Fruit fly (Drosophila melanogaster) whole organism, embryonic: ENCODE data around the gene mTerf3.

Source experiments
- Atf6 ChIP-seq: fragments of 200-800 bp; sonication (Bioruptor generic); IDR thresholded peaks from 2 replicates; pipeline ENCODE4 v1.3.6; 2022; ENCODE audit warnings: missing biosample characterization, missing genetic modification characterization
- BtbVII ChIP-seq: fragments of 200-800 bp; sonication (Bioruptor generic); optimal IDR thresholded peaks from 3 replicates; lab custom pipeline; 2017; ENCODE audit warnings: missing biosample characterization, mild to moderate bottlenecking, missing genetic modification characterization
- CG10274 ChIP-seq: fragments of 200-800 bp; sonication (Bioruptor generic); optimal IDR thresholded peaks from 3 replicates; lab custom pipeline; 2017; ENCODE audit warnings: missing biosample characterization, mild to moderate bottlenecking, missing genetic modification characterization
- CG10366 ChIP-seq: fragments of 200-800 bp; sonication (Bioruptor generic); IDR thresholded peaks from 2 replicates; pipeline ENCODE4 v1.3.6; 2022; ENCODE audit warnings: missing biosample characterization, missing genetic modification characterization
- CG11085 ChIP-seq: fragments of 200-800 bp; sonication (Bioruptor generic); IDR thresholded peaks from 2 replicates; pipeline ENCODE4 v1.3.6; 2022; ENCODE audit warnings: missing biosample characterization, missing genetic modification characterization
- CG14441 ChIP-seq: fragments of 200-800 bp; sonication (Bioruptor generic); IDR thresholded peaks from 2 replicates; pipeline ENCODE4 v1.3.6; 2022; ENCODE audit warnings: missing biosample characterization, missing genetic modification characterization
- CG15601 ChIP-seq: fragments of 200-800 bp; sonication (Bioruptor generic); optimal IDR thresholded peaks from 3 replicates; lab custom pipeline; 2019; ENCODE audit warnings: missing biosample characterization, mild to moderate bottlenecking, missing genetic modification characterization, moderate library complexity
- CG18599 ChIP-seq: fragments of 200-800 bp; sonication (Bioruptor generic); optimal IDR thresholded peaks from 3 replicates; lab custom pipeline; 2017; ENCODE audit warnings: missing biosample characterization, missing genetic modification characterization, mild to moderate bottlenecking, moderate library complexity, missing genetic modification reagents
- CG2120 ChIP-seq: fragments of 200-800 bp; sonication (Bioruptor generic); optimal IDR thresholded peaks from 3 replicates; lab custom pipeline; 2016; ENCODE audit warnings: missing biosample characterization, missing genetic modification characterization
- CG33557 ChIP-seq: fragments of 200-800 bp; sonication (Bioruptor generic); optimal IDR thresholded peaks from 2 replicates; lab custom pipeline; 2019; ENCODE audit warnings: missing biosample characterization, mild to moderate bottlenecking, missing genetic modification characterization, moderate library complexity
- CG4617 ChIP-seq: fragments of 200-800 bp; sonication (Bioruptor generic); optimal IDR thresholded peaks from 3 replicates; lab custom pipeline; 2016; ENCODE audit warnings: missing biosample characterization, missing genetic modification characterization, borderline replicate concordance
- CG7556 ChIP-seq: fragments of 200-800 bp; sonication (Bioruptor generic); optimal IDR thresholded peaks from 2 replicates; lab custom pipeline; 2017; ENCODE audit warnings: missing biosample characterization, mild to moderate bottlenecking, missing genetic modification characterization
- CG8089 ChIP-seq: fragments of 200-800 bp; sonication (Bioruptor generic); optimal IDR thresholded peaks from 3 replicates; lab custom pipeline; 2016; ENCODE audit warnings: missing biosample characterization, missing genetic modification characterization
- CG9876 ChIP-seq: fragments of 200-800 bp; sonication (Bioruptor generic); optimal IDR thresholded peaks from 2 replicates; lab custom pipeline; 2016; ENCODE audit warnings: missing biosample characterization, missing genetic modification characterization
- Dll ChIP-seq: fragments of 200-800 bp; sonication (Bioruptor generic); IDR thresholded peaks from 4 replicates; pipeline ENCODE4 v1.3.6; 2022; ENCODE audit warnings: missing biosample characterization, missing genetic modification characterization; ENCODE audit not compliant: partially characterized antibody
- Doc2 ChIP-seq: fragments of 200-800 bp; sonication (Bioruptor generic); IDR thresholded peaks from 2 replicates; pipeline ENCODE4 v1.3.6; 2022; ENCODE audit warnings: missing biosample characterization, missing genetic modification characterization
- Drgx ChIP-seq: fragments of 200-800 bp; sonication (Bioruptor generic); IDR thresholded peaks from 2 replicates; pipeline ENCODE4 v1.3.6; 2022; ENCODE audit warnings: missing biosample characterization, missing genetic modification characterization
- Gug ChIP-seq: fragments of 200-800 bp; sonication (Bioruptor generic); IDR thresholded peaks from 4 replicates; pipeline ENCODE4 v1.3.6; 2022; ENCODE audit warnings: missing biosample characterization, missing genetic modification characterization
- HmgZ ChIP-seq: fragments of 200-800 bp; sonication (Bioruptor generic); optimal IDR thresholded peaks from 2 replicates; lab custom pipeline; 2018; ENCODE audit warnings: missing biosample characterization, mild to moderate bottlenecking, missing genetic modification characterization
- Hr51 ChIP-seq, 2 experiments: fragments of 200-800 bp; sonication (Bioruptor generic); optimal IDR thresholded peaks; 2 replicates in 1 of 2; 3 replicates in 1 of 2; lab custom pipeline; 2016 to 2018; ENCODE audit warnings: missing biosample characterization in 2 of 2, missing genetic modification characterization in 2 of 2, mild to moderate bottlenecking in 1 of 2, moderate library complexity in 1 of 2
- Jarid2 ChIP-seq: fragments of 200-800 bp; sonication (Bioruptor generic); optimal IDR thresholded peaks from 3 replicates; lab custom pipeline; 2017; ENCODE audit warnings: mild to moderate bottlenecking, missing biosample characterization, missing genetic modification reagents, missing genetic modification characterization
- Mad ChIP-seq: fragments of 200-800 bp; sonication (Bioruptor generic); optimal IDR thresholded peaks from 2 replicates; lab custom pipeline; 2016; ENCODE audit warnings: missing biosample characterization, missing genetic modification characterization
- Max ChIP-seq: fragments of 200-800 bp; sonication (Bioruptor generic); optimal IDR thresholded peaks from 2 replicates; lab custom pipeline; 2016; ENCODE audit warnings: missing biosample characterization, mild to moderate bottlenecking, missing genetic modification characterization
- Mrtf ChIP-seq: fragments of 200-800 bp; sonication (Bioruptor generic); IDR thresholded peaks from 3 replicates; pipeline ENCODE4 v1.3.6; 2022; ENCODE audit warnings: missing biosample characterization, missing genetic modification characterization
- NK7.1 ChIP-seq: fragments of 200-800 bp; sonication (Bioruptor generic); optimal IDR thresholded peaks from 3 replicates; lab custom pipeline; 2016; ENCODE audit warnings: missing biosample characterization, missing genetic modification characterization
- PHDP ChIP-seq: fragments of 200-800 bp; sonication (Bioruptor generic); optimal IDR thresholded peaks from 3 replicates; lab custom pipeline; 2018; ENCODE audit warnings: missing biosample characterization, mild to moderate bottlenecking, missing genetic modification characterization, moderate library complexity
- Scr ChIP-seq: fragments of 200-800 bp; sonication (Bioruptor generic); IDR thresholded peaks from 2 replicates; pipeline ENCODE4 v1.3.6; 2022; ENCODE audit warnings: missing biosample characterization, missing genetic modification characterization; ENCODE audit not compliant: partially characterized antibody
- Side ChIP-seq: fragments of 200-800 bp; sonication (Bioruptor generic); optimal IDR thresholded peaks from 2 replicates; lab custom pipeline; 2016; ENCODE audit warnings: missing biosample characterization, missing genetic modification characterization
- Sox102F ChIP-seq: fragments of 200-800 bp; sonication (Bioruptor generic); optimal IDR thresholded peaks from 2 replicates; lab custom pipeline; 2018; ENCODE audit warnings: missing biosample characterization, mild to moderate bottlenecking, missing genetic modification characterization, moderate library complexity
- ash1 ChIP-seq: fragments of 200-800 bp; sonication (Bioruptor generic); optimal IDR thresholded peaks from 2 replicates; lab custom pipeline; 2018; ENCODE audit warnings: missing biosample characterization, mild to moderate bottlenecking, missing genetic modification characterization
- bbx ChIP-seq: fragments of 200-800 bp; sonication (Bioruptor generic); IDR thresholded peaks from 2 replicates; pipeline ENCODE4 v1.3.6; 2022; ENCODE audit warnings: missing biosample characterization, missing genetic modification characterization; ENCODE audit not compliant: partially characterized antibody
- bcd ChIP-seq: fragments of 200-800 bp; sonication (Bioruptor generic); optimal IDR thresholded peaks from 2 replicates; lab custom pipeline; 2017; ENCODE audit warnings: missing biosample characterization, mild to moderate bottlenecking, missing genetic modification characterization
- cwo ChIP-seq: fragments of 200-800 bp; sonication (Bioruptor generic); optimal IDR thresholded peaks from 3 replicates; lab custom pipeline; 2017; ENCODE audit warnings: missing biosample characterization, missing genetic modification characterization, mild to moderate bottlenecking, moderate library complexity, missing genetic modification reagents
- emc ChIP-seq: fragments of 200-800 bp; sonication (Bioruptor generic); optimal IDR thresholded peaks from 2 replicates; lab custom pipeline; 2016; ENCODE audit warnings: missing biosample characterization, missing genetic modification characterization
- gcm2 ChIP-seq: fragments of 200-800 bp; sonication (Bioruptor generic); optimal IDR thresholded peaks from 2 replicates; lab custom pipeline; 2016; ENCODE audit warnings: missing biosample characterization, missing genetic modification characterization
- grau ChIP-seq: fragments of 200-800 bp; optimal IDR thresholded peaks from 3 replicates; lab custom pipeline; 2019; ENCODE audit warnings: missing biosample characterization, mild to moderate bottlenecking, missing genetic modification characterization, moderate library complexity
- gsb ChIP-seq: fragments of 200-800 bp; sonication (Bioruptor generic); IDR thresholded peaks from 2 replicates; pipeline ENCODE4 v1.3.6; 2022; ENCODE audit warnings: missing biosample characterization, missing genetic modification characterization
- hth ChIP-seq: fragments of >200 bp; optimal IDR thresholded peaks from 2 replicates; lab custom pipeline; 2017; ENCODE audit warnings: inconsistent platforms
- kah ChIP-seq: fragments of 200-800 bp; sonication (Bioruptor generic); optimal IDR thresholded peaks from 2 replicates; lab custom pipeline; 2018; ENCODE audit warnings: missing biosample characterization, mild to moderate bottlenecking, missing genetic modification characterization
- lab ChIP-seq: fragments of 200-800 bp; sonication (Bioruptor generic); optimal IDR thresholded peaks from 3 replicates; lab custom pipeline; 2017; ENCODE audit warnings: missing biosample characterization, missing genetic modification characterization, mild to moderate bottlenecking, moderate library complexity, missing genetic modification reagents
- luna ChIP-seq: fragments of 200-800 bp; sonication (Bioruptor generic); optimal IDR thresholded peaks from 2 replicates; lab custom pipeline; 2016; ENCODE audit warnings: missing biosample characterization, missing genetic modification characterization
- peb ChIP-seq: fragments of 200-800 bp; sonication (Bioruptor generic); IDR thresholded peaks from 2 replicates; pipeline ENCODE4 v1.3.6; 2022; ENCODE audit warnings: missing biosample characterization, missing genetic modification characterization
- psq ChIP-seq: fragments of 200-800 bp; sonication (Bioruptor generic); optimal IDR thresholded peaks from 2 replicates; lab custom pipeline; 2017; ENCODE audit warnings: missing biosample characterization, missing genetic modification characterization
- shn ChIP-seq: fragments of 200-800 bp; sonication (Bioruptor generic); optimal IDR thresholded peaks from 3 replicates; lab custom pipeline; 2016; ENCODE audit warnings: missing biosample characterization, missing genetic modification characterization
- so ChIP-seq: fragments of 200-800 bp; sonication (Bioruptor generic); IDR thresholded peaks from 3 replicates; pipeline ENCODE4 v1.3.6; 2022; ENCODE audit warnings: missing biosample characterization, missing genetic modification characterization
- tup ChIP-seq: fragments of 200-800 bp; sonication (Bioruptor generic); optimal IDR thresholded peaks from 2 replicates; lab custom pipeline; 2016; ENCODE audit warnings: missing biosample characterization, mild to moderate bottlenecking, missing genetic modification characterization, moderate library complexity
- unc-4 ChIP-seq: fragments of 200-800 bp; sonication (Bioruptor generic); IDR thresholded peaks from 2 replicates; pipeline ENCODE4 v1.3.6; 2022; ENCODE audit warnings: missing biosample characterization, missing genetic modification characterization; ENCODE audit not compliant: partially characterized antibody
- vvl ChIP-seq: fragments of 200-800 bp; sonication (Bioruptor generic); IDR thresholded peaks from 2 replicates; pipeline ENCODE4 v1.3.6; 2022; ENCODE audit warnings: missing biosample characterization, missing genetic modification characterization
- yki ChIP-seq: fragments of >200 bp; optimal IDR thresholded peaks from 3 replicates; lab custom pipeline; 2018

mTerf3 gene

DNA sequence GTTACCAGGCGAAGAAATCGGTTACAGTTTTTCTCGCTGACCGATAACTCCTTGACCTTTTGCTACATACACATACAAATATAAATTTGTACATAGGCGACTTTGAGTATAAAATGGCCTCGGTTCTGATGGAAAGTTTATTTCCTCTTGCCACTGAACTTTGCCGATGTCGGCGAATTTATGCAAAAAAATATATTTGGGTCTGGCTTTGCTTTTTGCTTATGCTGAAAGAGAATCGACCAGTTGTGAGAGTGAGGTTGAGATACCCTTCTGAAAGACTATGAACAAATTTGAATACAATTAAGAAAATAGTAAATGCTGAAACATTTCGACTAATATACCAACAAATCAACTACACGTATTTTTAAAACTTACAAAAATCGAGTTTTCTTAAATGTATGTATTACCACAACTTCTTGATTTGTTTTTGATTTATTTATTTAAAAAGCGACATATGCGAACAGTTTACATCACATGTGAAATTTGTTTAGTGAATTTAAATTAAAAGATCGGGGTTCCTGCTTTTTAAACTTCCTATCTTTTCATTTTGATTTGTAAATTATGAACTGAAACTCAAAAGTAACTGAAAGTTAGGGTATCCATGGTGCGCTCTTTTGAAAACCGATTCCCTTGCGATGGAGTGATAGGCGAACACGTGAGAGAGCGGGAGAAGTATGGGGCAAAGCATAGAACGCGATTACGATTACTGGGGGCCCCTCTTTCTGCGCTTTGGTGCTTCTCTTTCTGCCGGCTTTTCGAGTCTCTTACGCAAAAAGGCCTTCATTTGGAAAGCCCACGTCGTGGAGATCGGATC is 11.2 kb downstream of the mTerf3 start (continued):
- TF ChIP-seq vvl (GFP tag; lab: Robert Waterston, UW) (no peak; the same call in 1 of the 2 replicates), unc-4 (GFP tag; lab: Robert Waterston, UW) (no peak), PHDP (tag; lab: Kevin White, UChicago) (peak; percentile 81), Scr (GFP tag; lab: Robert Waterston, UW) (no peak), shn (GFP tag; lab: Kevin White, UChicago) (peak; percentile 74), grau (tag; lab: Kevin White, UChicago) (peak; percentile 88), so (GFP tag; lab: Robert Waterston, UW) (no peak), CG9876 (GFP tag; lab: Kevin White, UChicago) (no peak), Jarid2 (GFP tag; lab: Kevin White, UChicago) (peak; percentile 16), Atf6 (GFP tag; lab: Robert Waterston, UW) (peak; percentile 53), Dll (GFP tag; lab: Robert Waterston, UW) (no peak), luna (no peak), BtbVII (GFP tag; lab: Kevin White, UChicago) (peak; percentile 83), yki (lab: Kevin White, UChicago) (no peak), Side (GFP tag; lab: Kevin White, UChicago) (peak; percentile 73), Max (peak; percentile 82), CG7556 (GFP tag; lab: Kevin White, UChicago) (peak; percentile 93), peb (GFP tag; lab: Robert Waterston, UW) (no peak), CG8089 (GFP tag; lab: Kevin White, UChicago) (peak; percentile 50), CG33557 (peak; percentile 59), cwo (peak; percentile 96), emc (GFP tag; lab: Kevin White, UChicago) (peak; percentile 55), CG10274 (GFP tag; lab: Kevin White, UChicago) (peak; percentile 60), bcd (GFP tag; lab: Kevin White, UChicago) (peak; percentile 82), CG11085 (GFP tag; lab: Robert Waterston, UW) (no peak), Doc2 (no peak), CG14441 (0 out of 2 replicates have a peak, but pooled peaks have one; percentile 13), bbx (GFP tag; lab: Robert Waterston, UW) (no peak), CG2120 (peak; percentile 90), tup (GFP tag; lab: Kevin White, UChicago) (no peak), lab (GFP tag; lab: Kevin White, UChicago) (peak; percentile 85), CG18599 (peak; percentile 90), gsb (GFP tag; lab: Robert Waterston, UW) (no peak), CG15601 (tag; lab: Kevin White, UChicago) (peak; percentile 74), Mrtf (no peak), NK7.1 (GFP tag; lab: Kevin White, UChicago) (peak; percentile 41), Drgx (GFP tag; lab: Robert Waterston, UW) (peak; percentile 41; the same call in 1 of the 2 replicates), kah (GFP tag; lab: Kevin White, UChicago) (peak; percentile 35), gcm2 (GFP tag; lab: Kevin White, UChicago) (peak; percentile 42), Gug (no peak), CG10366 (peak; percentile 23), Mad (GFP tag; lab: Kevin White, UChicago) (peak; percentile 56), CG4617 (GFP tag; lab: Kevin White, UChicago) (no peak), Hr51 (GFP tag; optimal IDR thresholded peaks at IDR 0.05; lab: Kevin White, UChicago) (peak; percentile 58 to 84), Sox102F (peak; percentile 72), hth (lab: Kevin White, UChicago) (no peak), HmgZ (tag; lab: Kevin White, UChicago) (peak; percentile 64), psq (GFP tag; lab: Kevin White, UChicago) (peak; percentile 74), ash1 (GFP tag; lab: Kevin White, UChicago) (no peak)
